Worm (Caenorhabditis elegans) whole organism, L4 larva: ENCODE results near the gene scl-10.

Experiments used
- D1046.2 ChIP-seq: fragments of 200-800 bp; sonication (Bioruptor generic); IDR thresholded peaks from 2 replicates; pipeline ENCODE4 v1.3.6; 2022; ENCODE audit warnings: missing genetic modification characterization, missing compliant biosample characterization
- Y48G9A.11 ChIP-seq: fragments of 200-800 bp; sonication (Bioruptor generic); IDR thresholded peaks from 2 replicates; pipeline ENCODE4 v1.3.6; 2022; ENCODE audit warnings: missing genetic modification reagents, missing genetic modification characterization, missing compliant biosample characterization
- Y5F2A.4 ChIP-seq: fragments of 200-800 bp; sonication (Bioruptor generic); optimal IDR thresholded peaks from 2 replicates; lab custom pipeline; 2018; ENCODE audit warnings: mild to moderate bottlenecking, missing genetic modification characterization, missing compliant biosample characterization
- aha-1 ChIP-seq: fragments of 150-350 bp; peaks from one replicate; lab custom pipeline; 2014; ENCODE audit warnings: missing biosample characterization, missing genetic modification characterization
- ama-1 ChIP-seq: fragments of 150-350 bp; optimal IDR thresholded peaks from 2 replicates; lab custom pipeline; 2014; ENCODE audit warnings: inconsistent platforms, mixed read lengths
- ceh-20 ChIP-seq: fragments of 200-800 bp; sonication (Bioruptor generic); IDR thresholded peaks from 2 replicates; pipeline ENCODE4 v1.3.6; 2022; ENCODE audit warnings: missing genetic modification reagents, missing genetic modification characterization, missing compliant biosample characterization
- ceh-44 ChIP-seq: fragments of 200-800 bp; sonication (Bioruptor generic); IDR thresholded peaks from 2 replicates; pipeline ENCODE4 v1.3.6; 2022; ENCODE audit warnings: missing genetic modification reagents, missing genetic modification characterization, missing compliant biosample characterization
- cey-2 ChIP-seq: sonication (generic microtip); optimal IDR thresholded peaks from 3 replicates; lab custom pipeline; 2017; ENCODE audit warnings: missing genetic modification characterization, mild to moderate bottlenecking, missing compliant biosample characterization, antibody characterized with exemption, borderline replicate concordance; ENCODE audit not compliant: insufficient read depth
- ctbp-1 ChIP-seq: fragments of 200-800 bp; sonication (Bioruptor generic); IDR thresholded peaks from 2 replicates; pipeline ENCODE4 v1.3.6; 2022; ENCODE audit warnings: missing genetic modification reagents, missing genetic modification characterization, missing compliant biosample characterization
- daf-16 ChIP-seq, 3 experiments: sonication (generic microtip); optimal IDR thresholded peaks; 2 replicates each; lab custom pipeline; 2016 to 2017; ENCODE audit warnings: missing genetic modification characterization in 3 of 3, missing genetic modification reagents in 3 of 3, mild to moderate bottlenecking in 2 of 3, missing compliant biosample characterization in 2 of 3, missing biosample characterization in 1 of 3, moderate library complexity in 1 of 3
- daf-8 ChIP-seq: fragments of 200-800 bp; sonication (Bioruptor generic); IDR thresholded peaks from 2 replicates; pipeline ENCODE4 v1.3.6; 2022; ENCODE audit warnings: missing genetic modification characterization, missing compliant biosample characterization
- dmd-9 ChIP-seq: fragments of 200-800 bp; sonication (Bioruptor generic); IDR thresholded peaks from 2 replicates; pipeline ENCODE4 v1.3.6; 2022; ENCODE audit warnings: missing genetic modification reagents, missing genetic modification characterization, missing compliant biosample characterization
- egl-43 ChIP-seq: fragments of 200-800 bp; sonication (Bioruptor generic); IDR thresholded peaks from 2 replicates; pipeline ENCODE4 v1.3.6; 2022; ENCODE audit warnings: missing genetic modification reagents, missing genetic modification characterization, missing compliant biosample characterization
- hif-1 ChIP-seq, 2 experiments: sonication (generic microtip); optimal IDR thresholded peaks; 2 replicates each; lab custom pipeline; 2016 to 2017; ENCODE audit warnings: missing compliant biosample characterization in 2 of 2, missing genetic modification characterization in 2 of 2, missing genetic modification reagents in 2 of 2, missing genotype in 2 of 2, mild to moderate bottlenecking in 1 of 2
- hlh-11 ChIP-seq: fragments of 200-800 bp; sonication (Bioruptor generic); optimal IDR thresholded peaks from 2 replicates; lab custom pipeline; 2018; ENCODE audit warnings: mild to moderate bottlenecking, missing genetic modification characterization, missing compliant biosample characterization
- hlh-30 ChIP-seq: sonication (generic microtip); optimal IDR thresholded peaks from 2 replicates; lab custom pipeline; 2017; ENCODE audit warnings: antibody characterized with exemption, mild to moderate bottlenecking, missing genetic modification characterization, missing compliant biosample characterization; ENCODE audit not compliant: insufficient read depth
- hmg-1.1 ChIP-seq: fragments of 200-800 bp; sonication (Bioruptor generic); IDR thresholded peaks from 2 replicates; pipeline ENCODE4 v1.3.6; 2022; ENCODE audit warnings: missing genetic modification reagents, missing genetic modification characterization, missing compliant biosample characterization
- lin-1 ChIP-seq: fragments of 200-800 bp; sonication (Bioruptor generic); IDR thresholded peaks from 2 replicates; pipeline ENCODE4 v1.3.6; 2022; ENCODE audit warnings: missing genetic modification reagents, missing genetic modification characterization, missing compliant biosample characterization
- lin-13 ChIP-seq: fragments of 150-350 bp; optimal IDR thresholded peaks from 2 replicates; lab custom pipeline; 2014; ENCODE audit warnings: missing biosample characterization, missing genetic modification reagents, missing genetic modification characterization
- lin-29 ChIP-seq: fragments of 200-800 bp; sonication (Bioruptor generic); IDR thresholded peaks from 2 replicates; pipeline ENCODE4 v1.3.6; 2022; ENCODE audit warnings: missing genetic modification reagents, missing genetic modification characterization, missing compliant biosample characterization
- lir-3 ChIP-seq: sonication (generic microtip); optimal IDR thresholded peaks from 2 replicates; lab custom pipeline; 2016; ENCODE audit warnings: mild to moderate bottlenecking, missing genetic modification characterization, missing compliant biosample characterization
- lsy-2 ChIP-seq, 2 experiments: fragments of 150-350 bp in 1 of 2; sonication (generic microtip) in 1 of 2; optimal IDR thresholded peaks; 2 replicates each; lab custom pipeline; 2014 to 2017; ENCODE audit warnings: missing biosample characterization in 2 of 2, missing genetic modification characterization in 2 of 2
- mdl-1 ChIP-seq, 2 experiments: fragments of 150-350 bp in 1 of 2; sonication (generic microtip) in 1 of 2; optimal IDR thresholded peaks; 2 replicates each; lab custom pipeline; 2014 to 2017; ENCODE audit warnings: missing biosample characterization in 2 of 2, missing genetic modification characterization in 2 of 2
- mdt-29 ChIP-seq: fragments of 200-800 bp; sonication (Bioruptor generic); IDR thresholded peaks from 2 replicates; pipeline ENCODE4 v1.3.6; 2022; ENCODE audit warnings: missing genetic modification reagents, missing genetic modification characterization, missing compliant biosample characterization
- mes-2 ChIP-seq: sonication (generic microtip); optimal IDR thresholded peaks from 2 replicates; lab custom pipeline; 2016; ENCODE audit warnings: missing genotype, mild to moderate bottlenecking, missing genetic modification characterization, missing compliant biosample characterization; ENCODE audit not compliant: poor library complexity, severe bottlenecking
- nhr-11 ChIP-seq: fragments of 150-350 bp; optimal IDR thresholded peaks from 2 replicates; lab custom pipeline; 2014; ENCODE audit warnings: missing biosample characterization, missing genetic modification characterization
- nhr-25 ChIP-seq: sonication (generic microtip); optimal IDR thresholded peaks from 2 replicates; lab custom pipeline; 2017; ENCODE audit warnings: missing genetic modification characterization, mild to moderate bottlenecking, missing compliant biosample characterization, antibody characterized with exemption, moderate library complexity, borderline replicate concordance; ENCODE audit not compliant: insufficient read depth
- nhr-28 ChIP-seq: fragments of 150-350 bp; optimal IDR thresholded peaks from 2 replicates; lab custom pipeline; 2014; ENCODE audit warnings: missing biosample characterization, missing genetic modification characterization
- pqm-1 ChIP-seq: sonication (generic microtip); optimal IDR thresholded peaks from 2 replicates; lab custom pipeline; 2017; ENCODE audit warnings: missing biosample characterization, missing genetic modification characterization
- saeg-2 ChIP-seq: fragments of 200-800 bp; sonication (Bioruptor generic); IDR thresholded peaks from 2 replicates; pipeline ENCODE4 v1.3.6; 2022; ENCODE audit warnings: missing genetic modification reagents, missing genetic modification characterization, missing compliant biosample characterization
- set-16 ChIP-seq: fragments of 200-800 bp; sonication (Bioruptor generic); IDR thresholded peaks from 2 replicates; pipeline ENCODE4 v1.3.6; 2022; ENCODE audit warnings: missing genetic modification reagents, missing genetic modification characterization, missing compliant biosample characterization
- skn-1 ChIP-seq: fragments of 150-350 bp; optimal IDR thresholded peaks from 2 replicates; lab custom pipeline; 2014; ENCODE audit warnings: missing biosample characterization, missing genetic modification characterization
- snpc-1.2 ChIP-seq: fragments of 200-800 bp; sonication (Bioruptor generic); IDR thresholded peaks from 2 replicates; pipeline ENCODE4 v1.3.6; 2022; ENCODE audit warnings: missing genetic modification reagents, missing genetic modification characterization, missing compliant biosample characterization
- tag-97 ChIP-seq: fragments of 200-800 bp; sonication (Bioruptor generic); IDR thresholded peaks from 2 replicates; pipeline ENCODE4 v1.3.6; 2022; ENCODE audit warnings: missing genetic modification characterization, missing compliant biosample characterization
- unc-39 ChIP-seq: sonication (generic microtip); optimal IDR thresholded peaks from 2 replicates; lab custom pipeline; 2017; ENCODE audit warnings: missing biosample characterization, missing genetic modification characterization
- unc-62 ChIP-seq, 3 experiments: fragments of 150-350 bp in 1 of 3; sonication (generic microtip); optimal IDR thresholded peaks in 2 of 3; peaks in 1 of 3; 1 replicate in 1 of 3; 2 replicates in 2 of 3; lab custom pipeline; 2014 to 2017; ENCODE audit warnings: missing biosample characterization in 3 of 3, missing genetic modification characterization in 3 of 3, missing genetic modification reagents in 3 of 3, missing genotype in 1 of 3
- zag-1 ChIP-seq: fragments of 150-350 bp; optimal IDR thresholded peaks from 2 replicates; lab custom pipeline; 2014; ENCODE audit warnings: missing biosample characterization, missing genetic modification characterization
- zfp-3 ChIP-seq: fragments of 200-800 bp; sonication (Bioruptor generic); conservative IDR thresholded peaks from 2 replicates; pipeline ENCODE4 v1.3.6; 2022; ENCODE audit warnings: missing genetic modification reagents, missing genetic modification characterization, missing compliant biosample characterization

The scl-10 gene

ce11 chrIV:13080185-13080584 lies 31.9 kb downstream of the scl-10 start:
- TF ChIP-seq daf-8 = no peak
- no peak for TF ChIP-seq zag-1 (tag; lab: Kevin White, UChicago)
- TF ChIP-seq hif-1 (tag; optimal IDR thresholded peaks at IDR 0.05; lab: Kevin White, UChicago) = no peak
- no peak for TF ChIP-seq snpc-1.2 (GFP tag; lab: Robert Waterston, UW)
- TF ChIP-seq nhr-28 (tag; lab: Kevin White, UChicago) = peak; percentile 92
- TF ChIP-seq daf-16 (GFP tag; optimal IDR thresholded peaks at IDR 0.05; lab: Kevin White, UChicago) = no peak
- TF ChIP-seq daf-16 (tag; optimal IDR thresholded peaks at IDR 0.05; lab: Kevin White, UChicago) = no peak
- TF ChIP-seq zfp-3 (GFP tag; lab: Robert Waterston, UW) = no peak
- no peak for TF ChIP-seq lsy-2 (tag; optimal IDR thresholded peaks at IDR 0.05; lab: Kevin White, UChicago)
- no peak for TF ChIP-seq lin-13
- peak; percentile 20 for TF ChIP-seq hlh-11
- TF ChIP-seq nhr-11 (tag; lab: Kevin White, UChicago) = peak; percentile 89
- peak in 1 of 2 experiments; percentile 5 for TF ChIP-seq mdl-1 (tag; optimal IDR thresholded peaks at IDR 0.05; lab: Kevin White, UChicago)
- TF ChIP-seq Y48G9A.11 (GFP tag; lab: Robert Waterston, UW) = no peak
- TF ChIP-seq dmd-9 (GFP tag; lab: Robert Waterston, UW) = no peak
- TF ChIP-seq skn-1 (tag; lab: Kevin White, UChicago) = no peak
- TF ChIP-seq hmg-1.1 (GFP tag; lab: Robert Waterston, UW) = no peak
- TF ChIP-seq Y5F2A.4 (GFP tag; lab: Kevin White, UChicago) = no peak
- no peak for TF ChIP-seq hlh-30 (tag; lab: Kevin White, UChicago)
- TF ChIP-seq ctbp-1 = no peak
- TF ChIP-seq D1046.2 = no peak
- no peak for TF ChIP-seq cey-2 (tag; lab: Kevin White, UChicago)
- no peak for TF ChIP-seq lin-1 (GFP tag; lab: Robert Waterston, UW)

- TF ChIP-seq tag-97 (GFP tag; lab: Robert Waterston, UW) (no peak), unc-62 (GFP tag; optimal IDR thresholded peaks at IDR 0.05 in 1 of 2; lab: Kevin White, UChicago) (peak in 1 of 2 experiments; percentile 94), unc-62 (tag; optimal IDR thresholded peaks at IDR 0.05; lab: Kevin White, UChicago) (no peak), nhr-25 (tag; lab: Kevin White, UChicago) (peak; percentile 8), skn-1 (tag; lab: Kevin White, UChicago) (no peak), hif-1 (tag; optimal IDR thresholded peaks at IDR 0.05; lab: Kevin White, UChicago) (no peak), aha-1 (tag; lab: Kevin White, UChicago) (peak; percentile 9), saeg-2 (GFP tag; lab: Robert Waterston, UW) (no peak), unc-39 (tag; lab: Kevin White, UChicago) (no peak)
These were observed 32.6 kb downstream of the scl-10 start for ce11 chrIV:13080861-13081260.

- TF ChIP-seq pqm-1 (tag; lab: Kevin White, UChicago) (no peak), lin-29 (GFP tag; lab: Robert Waterston, UW) (no peak), ctbp-1 (0 out of 2 replicates have a peak, but pooled peaks have one; percentile 31), set-16 (GFP tag; lab: Robert Waterston, UW) (no peak), ceh-44 (GFP tag; lab: Robert Waterston, UW) (no peak), D1046.2 (0 out of 2 replicates have a peak, but pooled peaks have one; percentile 17), lir-3 (tag; lab: Kevin White, UChicago) (no peak), Y48G9A.11 (GFP tag; lab: Robert Waterston, UW) (no peak), ama-1 (peak; percentile 39), ceh-20 (0 out of 2 replicates have a peak, but pooled peaks have one; percentile 21), mdt-29 (GFP tag; lab: Robert Waterston, UW) (no peak), unc-62 (GFP tag; optimal IDR thresholded peaks at IDR 0.05 in 1 of 2; lab: Kevin White, UChicago) (peak in 1 of 2 experiments; percentile 98), unc-62 (tag; optimal IDR thresholded peaks at IDR 0.05; lab: Kevin White, UChicago) (no peak), mes-2 (no peak), aha-1 (tag; lab: Kevin White, UChicago) (no peak), egl-43 (0 out of 2 replicates have a peak, but pooled peaks have one; percentile 40)
These were observed 33.8 kb downstream of the scl-10 start for ce11 chrIV:13082106-13082505.
